Worm (Caenorhabditis elegans) whole organism, late embryonic: Measurements from ENCODE around the gene F45D3.2.

Experiments used
- ama-1 ChIP-seq: fragments of 150-350 bp; optimal IDR thresholded peaks from 2 replicates; lab custom pipeline; 2014
- ceh-31 ChIP-seq: sonication (generic microtip); optimal IDR thresholded peaks from 2 replicates; lab custom pipeline; 2016; ENCODE audit warnings: missing genetic modification characterization, missing compliant biosample characterization
- ceh-6 ChIP-seq: fragments of 200-800 bp; sonication (Bioruptor generic); optimal IDR thresholded peaks from 2 replicates; lab custom pipeline; 2018; ENCODE audit warnings: mild to moderate bottlenecking, missing genetic modification characterization, missing compliant biosample characterization
- ceh-9 ChIP-seq: sonication (generic microtip); optimal IDR thresholded peaks from 2 replicates; lab custom pipeline; 2016; ENCODE audit warnings: mild to moderate bottlenecking, missing genetic modification characterization, inconsistent platforms, missing compliant biosample characterization
- dve-1 ChIP-seq: sonication (generic microtip); optimal IDR thresholded peaks from 2 replicates; lab custom pipeline; 2017; ENCODE audit warnings: antibody characterized with exemption, mild to moderate bottlenecking, missing genetic modification characterization, missing compliant biosample characterization
- pha-4 ChIP-seq: fragments of 150-350 bp; optimal IDR thresholded peaks from 2 replicates; lab custom pipeline; 2018; ENCODE audit warnings: missing biosample characterization, missing genetic modification reagents, missing genetic modification characterization
- tbx-2 ChIP-seq: sonication (generic microtip); optimal IDR thresholded peaks from 2 replicates; lab custom pipeline; 2016; ENCODE audit warnings: missing genetic modification characterization, missing compliant biosample characterization
- tbx-7 ChIP-seq: sonication (generic microtip); optimal IDR thresholded peaks from 2 replicates; lab custom pipeline; 2016; ENCODE audit warnings: missing genotype, missing genetic modification characterization, missing compliant biosample characterization

DNA sequence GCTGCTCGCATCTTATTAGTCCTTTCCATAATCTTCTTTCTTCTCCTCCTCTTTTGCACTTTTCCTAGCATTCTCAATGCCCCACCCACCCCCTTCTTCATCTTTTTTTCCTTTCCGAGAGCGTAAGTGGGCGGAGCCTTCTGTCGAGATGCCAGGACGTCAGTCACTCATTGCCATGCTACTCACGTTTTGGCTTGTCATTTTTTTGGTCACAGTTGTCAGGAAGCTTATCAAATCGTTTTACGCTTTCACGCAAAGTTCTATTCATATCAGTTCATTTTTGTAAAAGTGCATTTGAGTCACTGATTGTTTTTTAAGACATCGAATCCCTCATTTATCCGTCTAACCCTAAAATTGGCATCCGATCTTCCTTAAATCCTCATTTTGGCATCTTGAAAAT, 821 bp upstream of the F45D3.2 start:
- TF ChIP-seq dve-1 (tag; lab: Kevin White, UChicago) (no peak), ceh-31 (tag; lab: Kevin White, UChicago) (no peak), tbx-2 (tag; lab: Kevin White, UChicago) (no peak), pha-4 (no peak), ceh-9 (tag; lab: Kevin White, UChicago) (no peak), tbx-7 (tag; lab: Kevin White, UChicago) (no peak), ama-1 (no peak), ceh-6 (GFP tag; lab: Kevin White, UChicago) (no peak)
